Worm (Caenorhabditis elegans) whole organism, young adult: ENCODE results near the gene gcp-2.2.

Experiments
- F10E7.11 ChIP-seq: sonication (generic microtip); optimal IDR thresholded peaks from 2 replicates; lab custom pipeline; 2017; ENCODE audit warnings: mild to moderate bottlenecking, missing genetic modification characterization, moderate library complexity, missing compliant biosample characterization
- F39B2.1 ChIP-seq: fragments of 200-800 bp; sonication (Bioruptor generic); IDR thresholded peaks from 2 replicates; pipeline ENCODE4 v1.3.6; 2022; ENCODE audit warnings: missing genetic modification reagents, missing genetic modification characterization, missing compliant biosample characterization
- F49E8.2 ChIP-seq: sonication (generic microtip); optimal IDR thresholded peaks from 3 replicates; lab custom pipeline; 2017; ENCODE audit warnings: missing genetic modification characterization, mild to moderate bottlenecking, missing compliant biosample characterization, antibody characterized with exemption, moderate library complexity; ENCODE audit not compliant: insufficient read depth
- F57A8.1 ChIP-seq: fragments of 200-800 bp; sonication (Bioruptor generic); optimal IDR thresholded peaks from 2 replicates; lab custom pipeline; 2018; ENCODE audit warnings: mild to moderate bottlenecking, missing genetic modification characterization, moderate library complexity, missing compliant biosample characterization
- K11D2.4 ChIP-seq: fragments of 200-800 bp; sonication (Bioruptor generic); IDR thresholded peaks from 2 replicates; pipeline ENCODE4 v1.3.6; 2022; ENCODE audit warnings: missing genetic modification reagents, missing genetic modification characterization, missing compliant biosample characterization
- K12H6.12 ChIP-seq: fragments of 200-800 bp; sonication (Bioruptor generic); optimal IDR thresholded peaks from 2 replicates; lab custom pipeline; 2018; ENCODE audit warnings: mild to moderate bottlenecking, missing genetic modification characterization, missing compliant biosample characterization
- Y67H2A.10 ChIP-seq: fragments of 200-800 bp; sonication (Bioruptor generic); conservative IDR thresholded peaks from 2 replicates; pipeline ENCODE4 v1.3.6; 2022; ENCODE audit warnings: missing genetic modification reagents, missing genetic modification characterization, missing compliant biosample characterization
- Y95B8A.8 ChIP-seq: fragments of 200-800 bp; sonication (Bioruptor generic); IDR thresholded peaks from 2 replicates; pipeline ENCODE4 v1.3.6; 2022; ENCODE audit warnings: missing genetic modification reagents, missing genetic modification characterization, missing compliant biosample characterization
- ZK185.1 ChIP-seq: sonication (generic microtip); optimal IDR thresholded peaks from 2 replicates; lab custom pipeline; 2016; ENCODE audit warnings: mild to moderate bottlenecking, missing genetic modification characterization, missing compliant biosample characterization; ENCODE audit not compliant: poor library complexity, severe bottlenecking
- atf-7 ChIP-seq: sonication (generic microtip); optimal IDR thresholded peaks from 2 replicates; lab custom pipeline; 2017; ENCODE audit warnings: mild to moderate bottlenecking, missing genetic modification characterization, missing compliant biosample characterization
- attf-3 ChIP-seq: fragments of 200-800 bp; sonication (Bioruptor generic); conservative IDR thresholded peaks from 2 replicates; pipeline ENCODE4 v1.3.6; 2022; ENCODE audit warnings: missing genetic modification reagents, missing genetic modification characterization, missing compliant biosample characterization
- bed-2 ChIP-seq: fragments of 200-800 bp; sonication (Bioruptor generic); IDR thresholded peaks from 2 replicates; pipeline ENCODE4 v1.3.6; 2022; ENCODE audit warnings: missing genetic modification reagents, missing genetic modification characterization, missing compliant biosample characterization
- ccch-3 ChIP-seq: fragments of 200-800 bp; sonication (Bioruptor generic); optimal IDR thresholded peaks from 2 replicates; lab custom pipeline; 2018; ENCODE audit warnings: mild to moderate bottlenecking, missing genetic modification characterization, missing compliant biosample characterization
- cebp-2 ChIP-seq: fragments of 200-800 bp; sonication (Bioruptor generic); IDR thresholded peaks from 2 replicates; pipeline ENCODE4 v1.3.6; 2022; ENCODE audit warnings: missing genetic modification characterization, missing compliant biosample characterization
- ceh-40 ChIP-seq: fragments of 200-800 bp; sonication (Bioruptor generic); IDR thresholded peaks from 2 replicates; pipeline ENCODE4 v1.3.6; 2022; ENCODE audit warnings: missing genetic modification characterization, missing compliant biosample characterization
- egrh-3 ChIP-seq: fragments of 200-800 bp; sonication (Bioruptor generic); IDR thresholded peaks from 2 replicates; pipeline ENCODE4 v1.3.6; 2022; ENCODE audit warnings: missing genetic modification reagents, missing genetic modification characterization, missing compliant biosample characterization
- hlh-12 ChIP-seq: sonication (generic microtip); optimal IDR thresholded peaks from 2 replicates; lab custom pipeline; 2016; ENCODE audit warnings: missing genetic modification characterization, missing compliant biosample characterization
- hmg-20 ChIP-seq: fragments of 200-800 bp; sonication (Bioruptor generic); IDR thresholded peaks from 2 replicates; pipeline ENCODE4 v1.3.6; 2022; ENCODE audit warnings: missing genetic modification reagents, missing genetic modification characterization, missing compliant biosample characterization
- let-526 ChIP-seq: fragments of 200-800 bp; sonication (Bioruptor generic); IDR thresholded peaks from 2 replicates; pipeline ENCODE4 v1.3.6; 2022; ENCODE audit warnings: missing genetic modification reagents, missing genetic modification characterization, missing compliant biosample characterization
- let-607 ChIP-seq, 2 experiments: fragments of 200-800 bp in 1 of 2; sonication (Bioruptor generic) in 1 of 2; sonication (generic microtip) in 1 of 2; optimal IDR thresholded peaks; 2 replicates each; lab custom pipeline; 2016 to 2018; ENCODE audit warnings: mild to moderate bottlenecking in 2 of 2, missing compliant biosample characterization in 2 of 2, missing genetic modification characterization in 2 of 2, moderate library complexity in 2 of 2, missing genotype in 1 of 2
- lin-40 ChIP-seq: sonication (generic microtip); optimal IDR thresholded peaks from 2 replicates; lab custom pipeline; 2016; ENCODE audit warnings: missing genetic modification characterization, mild to moderate bottlenecking, missing compliant biosample characterization, missing genotype, missing genetic modification reagents
- lin-54 ChIP-seq: fragments of 200-800 bp; sonication (Bioruptor generic); optimal IDR thresholded peaks from 2 replicates; lab custom pipeline; 2018; ENCODE audit warnings: mild to moderate bottlenecking, missing genetic modification characterization, missing compliant biosample characterization
- lsy-27 ChIP-seq: sonication (generic microtip); optimal IDR thresholded peaks from 2 replicates; lab custom pipeline; 2017; ENCODE audit warnings: missing genetic modification characterization, mild to moderate bottlenecking, missing compliant biosample characterization, antibody characterized with exemption, missing genotype, borderline replicate concordance; ENCODE audit not compliant: insufficient read depth
- nhr-80 ChIP-seq: sonication (generic microtip); optimal IDR thresholded peaks from 2 replicates; lab custom pipeline; 2016; ENCODE audit warnings: missing genetic modification characterization, missing compliant biosample characterization
- pbrm-1 ChIP-seq: fragments of 200-800 bp; sonication (Bioruptor generic); IDR thresholded peaks from 2 replicates; pipeline ENCODE4 v1.3.6; 2022; ENCODE audit warnings: missing genetic modification reagents, missing genetic modification characterization, missing compliant biosample characterization
- rcor-1 ChIP-seq: fragments of 200-800 bp; sonication (Bioruptor generic); IDR thresholded peaks from 2 replicates; pipeline ENCODE4 v1.3.6; 2022; ENCODE audit warnings: missing genetic modification reagents, missing genetic modification characterization, missing compliant biosample characterization
- snpc-1.3 ChIP-seq: sonication (generic microtip); optimal IDR thresholded peaks from 2 replicates; lab custom pipeline; 2017; ENCODE audit warnings: missing genetic modification characterization, mild to moderate bottlenecking, missing compliant biosample characterization, antibody characterized with exemption, moderate library complexity, missing genotype, missing genetic modification reagents; ENCODE audit not compliant: insufficient read depth
- tbp1 ChIP-seq: fragments of 200-800 bp; sonication (Bioruptor generic); optimal IDR thresholded peaks from 2 replicates; lab custom pipeline; 2018; ENCODE audit warnings: mild to moderate bottlenecking, missing genetic modification characterization, missing compliant biosample characterization
- tlf-1 ChIP-seq: fragments of 200-800 bp; sonication (Bioruptor generic); optimal IDR thresholded peaks from 2 replicates; lab custom pipeline; 2018; ENCODE audit warnings: mild to moderate bottlenecking, missing genetic modification characterization, missing compliant biosample characterization
- unc-62 ChIP-seq: fragments of 150-350 bp; optimal IDR thresholded peaks from 2 replicates; lab custom pipeline; 2014; ENCODE audit warnings: missing biosample characterization, missing genetic modification reagents, missing genetic modification characterization
- zim-3 ChIP-seq: sonication (generic microtip); optimal IDR thresholded peaks from 2 replicates; lab custom pipeline; 2017; ENCODE audit warnings: mild to moderate bottlenecking, missing genetic modification characterization, moderate library complexity, missing compliant biosample characterization
- ztf-26 ChIP-seq: sonication (generic microtip); optimal IDR thresholded peaks from 2 replicates; lab custom pipeline; 2017; ENCODE audit warnings: missing genetic modification characterization, missing compliant biosample characterization
- ztf-3 ChIP-seq: fragments of 200-800 bp; sonication (Bioruptor generic); optimal IDR thresholded peaks from 2 replicates; lab custom pipeline; 2018; ENCODE audit warnings: mild to moderate bottlenecking, missing genetic modification characterization, missing compliant biosample characterization

gcp-2.2 gene

DNA sequence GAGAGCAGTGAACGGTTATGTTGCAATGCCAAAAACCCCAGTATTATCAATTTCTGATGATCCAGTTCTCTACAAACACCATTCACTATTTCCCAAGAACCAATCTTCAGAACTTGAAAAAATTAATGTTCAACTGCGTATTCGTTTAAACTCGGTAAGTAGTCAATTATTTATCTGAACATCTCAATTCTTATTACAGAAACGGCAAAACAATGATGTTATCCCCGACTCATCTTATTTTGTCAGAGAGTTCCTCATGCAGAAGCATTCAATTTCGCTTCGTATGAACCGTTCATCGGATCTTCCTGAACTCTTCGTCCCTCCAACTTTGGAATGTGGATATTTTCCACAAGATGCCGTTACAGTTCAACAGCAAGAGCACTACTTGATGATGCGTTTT lies 13.8 kb upstream of the gcp-2.2 start:
- no peak for TF ChIP-seq K12H6.12

DNA sequence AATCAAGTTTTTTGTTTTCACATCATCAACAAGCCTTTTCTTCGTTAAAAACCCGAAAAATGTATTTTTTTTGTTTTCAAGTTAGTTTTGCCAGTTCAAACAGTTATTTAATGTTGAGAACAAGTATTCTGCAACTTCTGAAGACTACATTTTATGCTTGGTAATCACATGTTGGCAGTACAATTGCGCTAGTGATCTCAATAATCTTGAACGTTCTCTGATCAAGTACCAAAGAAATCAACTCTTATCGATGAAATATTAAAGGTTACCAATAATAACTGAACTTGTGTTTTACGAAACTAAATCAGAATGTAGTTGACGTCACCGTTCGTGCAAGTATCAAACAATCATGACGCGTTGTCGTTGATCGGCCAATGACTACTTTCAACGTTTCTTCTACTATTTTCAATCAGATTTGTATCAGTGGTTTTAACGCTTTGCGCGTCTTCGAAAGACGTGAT lies 3.9 kb upstream of the gcp-2.2 start, which contains the start of gene C35C5.8:
TSS of gene C35C5.8 (plus strand) at position 51 of the 461 bp plus-strand sequence.
- TF ChIP-seq K11D2.4 (GFP tag; lab: Robert Waterston, UW): no peak
- no peak for TF ChIP-seq ccch-3 (GFP tag; lab: Kevin White, UChicago)
- TF ChIP-seq ztf-26 (tag; lab: Kevin White, UChicago): peak; percentile 1
- TF ChIP-seq ceh-40: no peak
- TF ChIP-seq bed-2 (GFP tag; lab: Robert Waterston, UW): no peak

DNA sequence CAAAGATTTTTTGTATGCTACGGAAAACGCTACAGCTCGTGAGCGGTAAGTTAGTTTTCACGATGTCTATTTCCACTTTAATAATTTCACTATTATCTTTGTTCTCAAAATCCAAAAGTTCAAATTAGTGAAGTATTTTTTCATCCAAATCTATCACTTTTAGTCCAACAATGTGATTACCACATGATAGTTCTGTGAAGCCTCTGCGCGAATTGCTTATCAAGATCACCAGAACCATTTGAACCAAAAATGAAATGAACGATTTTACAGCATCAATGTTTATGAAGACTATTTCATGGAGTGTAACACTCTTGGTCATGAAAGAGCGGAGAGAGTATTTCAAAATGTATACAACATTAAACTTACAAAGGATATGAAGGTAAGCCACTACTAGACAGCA lies 3.1 kb upstream of the gcp-2.2 start:
- no peak for TF ChIP-seq nhr-80
- no peak for TF ChIP-seq egrh-3 (GFP tag; lab: Robert Waterston, UW)
- no peak for TF ChIP-seq tbp1 (GFP tag; lab: Kevin White, UChicago)
- TF ChIP-seq Y67H2A.10 (GFP tag; lab: Robert Waterston, UW): no peak
- no peak for TF ChIP-seq hmg-20 (GFP tag; lab: Robert Waterston, UW)
- no peak for TF ChIP-seq F39B2.1 (GFP tag; lab: Robert Waterston, UW)
- TF ChIP-seq pbrm-1 (GFP tag; lab: Robert Waterston, UW): no peak
- TF ChIP-seq hlh-12 (tag; lab: Kevin White, UChicago): no peak
- TF ChIP-seq F57A8.1: no peak
- no peak for TF ChIP-seq attf-3 (GFP tag; lab: Robert Waterston, UW)
- TF ChIP-seq atf-7 (tag; lab: Kevin White, UChicago): no peak
- no peak for TF ChIP-seq rcor-1 (GFP tag; lab: Robert Waterston, UW)
- no peak for TF ChIP-seq zim-3 (tag; lab: Kevin White, UChicago)
- no peak for TF ChIP-seq let-526
- no peak for TF ChIP-seq lin-54 (GFP tag; lab: Kevin White, UChicago)
- no peak for TF ChIP-seq lsy-27 (tag; lab: Kevin White, UChicago)
- TF ChIP-seq ztf-3 (GFP tag; lab: Kevin White, UChicago): no peak
- no peak for TF ChIP-seq cebp-2
- no peak for TF ChIP-seq snpc-1.3 (tag; lab: Kevin White, UChicago)
- TF ChIP-seq ZK185.1: no peak

DNA sequence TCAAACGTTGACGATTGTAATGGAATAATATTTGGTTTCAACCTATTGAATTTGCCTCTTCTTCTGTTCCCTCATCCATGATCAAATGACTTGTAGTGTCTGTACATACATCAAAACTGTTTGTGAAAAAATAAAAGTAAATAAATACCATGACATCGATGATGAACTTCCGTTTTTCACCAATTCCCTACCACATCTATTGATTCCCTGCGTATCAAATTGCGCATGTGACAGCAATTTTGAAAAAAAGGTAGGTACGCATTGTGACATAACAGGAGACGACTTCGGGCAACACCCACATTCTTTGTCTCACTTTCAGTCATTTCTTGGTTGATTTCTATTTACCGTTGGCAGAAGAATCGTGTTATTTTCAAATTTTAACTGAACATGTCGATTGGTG lies 1.1 kb upstream of the gcp-2.2 start, which contains the start of gene C35C5.9:
TSS of gene C35C5.9 (plus strand) at position 161 of the 400 bp plus-strand sequence.
- 0 out of 2 replicates have a peak, but pooled peaks have one; percentile 45 for TF ChIP-seq Y95B8A.8 (GFP tag; lab: Robert Waterston, UW)
- TF ChIP-seq tlf-1 (GFP tag; lab: Kevin White, UChicago): no peak
- TF ChIP-seq let-607 (tag; optimal IDR thresholded peaks at IDR 0.05; lab: Kevin White, UChicago): no peak
- TF ChIP-seq lin-40 (tag; lab: Kevin White, UChicago): peak; percentile 3
- no peak for TF ChIP-seq F10E7.11 (tag; lab: Kevin White, UChicago)
- TF ChIP-seq F49E8.2: no peak
- TF ChIP-seq unc-62 (GFP tag; lab: Kevin White, UChicago): no peak
- no peak for TF ChIP-seq ztf-26 (tag; lab: Kevin White, UChicago)
